Fruit fly (Drosophila melanogaster): ENCODE data around the gene RhoGAP71E.
A peak's percentile ranks its signal among the peaks of the same experiment; 100 is the strongest.

The RhoGAP71E gene

dm6 chr3L:15636978-15637377 lies 48.3 kb downstream of the RhoGAP71E start (continued):
- TF ChIP-seq gfzf (GFP tag; optimal IDR thresholded peaks at IDR 0.05) (peak; percentile 44), Ets97D (GFP tag; optimal IDR thresholded peaks at IDR 0.05) (peak; percentile 67), CG7745 (tag; optimal IDR thresholded peaks at IDR 0.05) (no peak), bsh (GFP tag; optimal IDR thresholded peaks at IDR 0.05) (peak in 1 of 2 experiments; percentile 29), Atf-2 (GFP tag; optimal IDR thresholded peaks at IDR 0.05) (no peak)

- TF ChIP-seq Xrp1 (GFP tag; IDR thresholded peaks at IDR 0.05) (peak; percentile 39), Stat92E (GFP tag; optimal IDR thresholded peaks at IDR 0.05) (no peak), Ets65A (GFP tag) (peak; percentile 52), CG10274 (GFP tag; optimal IDR thresholded peaks at IDR 0.05) (no peak), wek (GFP tag; optimal IDR thresholded peaks at IDR 0.05) (peak; percentile 28), crc (GFP tag; optimal IDR thresholded peaks at IDR 0.05) (no peak), sd (tag; optimal IDR thresholded peaks at IDR 0.05) (peak; percentile 17)
These were observed 49.0 kb downstream of the RhoGAP71E start for dm6 chr3L:15637618-15638017.

dm6 chr3L:15638524-15638923 lies 49.9 kb downstream of the RhoGAP71E start:
- TF ChIP-seq ERR (GFP tag; optimal IDR thresholded peaks at IDR 0.05) = no peak
- no peak for TF ChIP-seq grau (tag; optimal IDR thresholded peaks at IDR 0.05)
- TF ChIP-seq CG6791 (GFP tag; IDR thresholded peaks at IDR 0.05; ENCODE audit: partially characterized antibody) = 0 out of 3 replicates have a peak, but pooled peaks have one; percentile 4
- no peak for TF ChIP-seq hth (optimal IDR thresholded peaks at IDR 0.05)
- TF ChIP-seq Kr (GFP tag; optimal IDR thresholded peaks at IDR 0.05) = peak; percentile 24
- TF ChIP-seq CG11696 (GFP tag; IDR thresholded peaks at IDR 0.05) = 0 out of 2 replicates have a peak, but pooled peaks have one; percentile 8
- TF ChIP-seq Dad (GFP tag; optimal IDR thresholded peaks at IDR 0.05) = no peak
- no peak for TF ChIP-seq CG18599 (GFP tag; optimal IDR thresholded peaks at IDR 0.05)
- TF ChIP-seq oc (tag; optimal IDR thresholded peaks at IDR 0.05) = peak; percentile 39
- TF ChIP-seq CG15479 (GFP tag; optimal IDR thresholded peaks at IDR 0.05) = peak; percentile 68
- TF ChIP-seq Pdp1 (GFP tag; optimal IDR thresholded peaks at IDR 0.05) = peak in 1 of 2 experiments; percentile 64
- TF ChIP-seq CG6254 (GFP tag; optimal IDR thresholded peaks at IDR 0.05) = no peak
- TF ChIP-seq kah (GFP tag; optimal IDR thresholded peaks at IDR 0.05) = no peak
- TF ChIP-seq tll (GFP tag; optimal IDR thresholded peaks at IDR 0.05) = peak in 1 of 2 experiments; percentile 81

dm6 chr3L:15639978-15640377 lies 51.3 kb downstream of the RhoGAP71E start:
- no peak for TF ChIP-seq bab2 (GFP tag; optimal IDR thresholded peaks at IDR 0.05)
- peak; percentile 23 for TF ChIP-seq CG12391 (tag; optimal IDR thresholded peaks at IDR 0.05)
- peak; percentile 21 for TF ChIP-seq fd102C (GFP tag; optimal IDR thresholded peaks at IDR 0.05)
- no peak for TF ChIP-seq lmd (GFP tag; IDR thresholded peaks at IDR 0.05)
- TF ChIP-seq CG8281 (tag; optimal IDR thresholded peaks at IDR 0.05) = no peak
- no peak for TF ChIP-seq CG33557 (GFP tag; optimal IDR thresholded peaks at IDR 0.05)
- TF ChIP-seq jumu (GFP tag; optimal IDR thresholded peaks at IDR 0.05) = no peak
- TF ChIP-seq CG8388 (GFP tag; optimal IDR thresholded peaks at IDR 0.05) = no peak
- TF ChIP-seq CHES-1-like (GFP tag; optimal IDR thresholded peaks at IDR 0.05) = no peak
- no peak for TF ChIP-seq CG12104 (GFP tag; optimal IDR thresholded peaks at IDR 0.05)
- TF ChIP-seq cg (GFP tag; optimal IDR thresholded peaks at IDR 0.05) = no peak
- TF ChIP-seq MTF-1 (GFP tag; optimal IDR thresholded peaks at IDR 0.05; ENCODE audit: borderline replicate concordance) = no peak
- no peak for TF ChIP-seq CG8089 (GFP tag; optimal IDR thresholded peaks at IDR 0.05)
- TF ChIP-seq Meics (GFP tag; optimal IDR thresholded peaks at IDR 0.05) = no peak
- TF ChIP-seq CG2129 (GFP tag; IDR thresholded peaks at IDR 0.05; ENCODE audit: partially characterized antibody) = no peak
- TF ChIP-seq Med (GFP tag) = peak; percentile 31
- no peak for TF ChIP-seq CG2199 (GFP tag; IDR thresholded peaks at IDR 0.05)
- TF ChIP-seq Deaf1 (tag; optimal IDR thresholded peaks at IDR 0.05) = no peak
- TF ChIP-seq CG10462 (GFP tag; optimal IDR thresholded peaks at IDR 0.05) = no peak
- TF ChIP-seq sisA (GFP tag; IDR thresholded peaks at IDR 0.05) = no peak
- no peak for TF ChIP-seq HLH3B (GFP tag; IDR thresholded peaks at IDR 0.05)

Data from whole organism, embryonic.